Worm (Caenorhabditis elegans): ENCODE data around the gene F55A4.13.

Gene F55A4.13

ce11 chrX:992650-993403 lies 24.5 kb downstream of the F55A4.13 start (continued):
- TF ChIP-seq egl-27 (tag; optimal IDR thresholded peaks at IDR 0.05) (no peak), mdl-1 (tag; optimal IDR thresholded peaks at IDR 0.05) (peak in 1 of 2 experiments; percentile 51), sma-3 (GFP tag; optimal IDR thresholded peaks at IDR 0.05) (no peak), fos-1 (tag; optimal IDR thresholded peaks at IDR 0.05) (no peak), unc-62 (GFP tag; optimal IDR thresholded peaks at IDR 0.05) (no peak), nhr-10 (tag; optimal IDR thresholded peaks at IDR 0.05) (no peak), ztf-1 (GFP tag; conservative IDR thresholded peaks at IDR 0.05) (no peak), C34F6.9 (tag; optimal IDR thresholded peaks at IDR 0.05) (peak; percentile 33), unc-39 (tag; optimal IDR thresholded peaks at IDR 0.05) (peak; percentile 48), nhr-11 (tag; optimal IDR thresholded peaks at IDR 0.05) (no peak), elt-1 (tag; optimal IDR thresholded peaks at IDR 0.05) (no peak), ZK546.5 (tag; optimal IDR thresholded peaks at IDR 0.05) (no peak), dmd-4 (tag; optimal IDR thresholded peaks at IDR 0.05) (no peak), crh-2 (tag; optimal IDR thresholded peaks at IDR 0.05) (peak; percentile 51), mbf-1 (tag; optimal IDR thresholded peaks at IDR 0.05) (no peak), nhr-21 (tag; optimal IDR thresholded peaks at IDR 0.05) (no peak), nhr-12 (tag; optimal IDR thresholded peaks at IDR 0.05) (no peak), ztf-11 (tag; optimal IDR thresholded peaks at IDR 0.05) (peak; percentile 46), sma-9 (GFP tag; optimal IDR thresholded peaks at IDR 0.05) (peak; percentile 75), sma-9 (tag; optimal IDR thresholded peaks at IDR 0.05) (no peak), aly-2 (tag; optimal IDR thresholded peaks at IDR 0.05) (no peak), elt-3 (tag; optimal IDR thresholded peaks at IDR 0.05) (no peak), nhr-237 (tag; optimal IDR thresholded peaks at IDR 0.05) (no peak)

ce11 chrX:991274-991673 lies 26.1 kb downstream of the F55A4.13 start, which contains the start of the genes C09E10.3 and dgk-1:
Gene C09E10.3 (minus strand): TSS chrX:991374.
Gene dgk-1 (minus strand): TSS chrX:991456.
- TF ChIP-seq nhr-237 (tag; optimal IDR thresholded peaks at IDR 0.05), result no peak
- no peak for TF ChIP-seq ama-1 (optimal IDR thresholded peaks at IDR 0.05)
- no peak for TF ChIP-seq crh-2 (tag; optimal IDR thresholded peaks at IDR 0.05)
- TF ChIP-seq alr-1 (tag; optimal IDR thresholded peaks at IDR 0.05), result no peak
- TF ChIP-seq ceh-82 (tag; optimal IDR thresholded peaks at IDR 0.05), result no peak
- no peak for TF ChIP-seq mab-5 (tag; optimal IDR thresholded peaks at IDR 0.05)
- no peak for TF ChIP-seq C34F6.9 (tag; optimal IDR thresholded peaks at IDR 0.05)
- TF ChIP-seq nhr-12 (tag; optimal IDR thresholded peaks at IDR 0.05), result no peak
- no peak for TF ChIP-seq nhr-21 (tag; optimal IDR thresholded peaks at IDR 0.05)
- TF ChIP-seq sma-9 (GFP tag; optimal IDR thresholded peaks at IDR 0.05), result no peak
- TF ChIP-seq sma-9 (tag; optimal IDR thresholded peaks at IDR 0.05), result no peak
- no peak for TF ChIP-seq nhr-77 (tag; optimal IDR thresholded peaks at IDR 0.05)
- no peak for TF ChIP-seq ceh-16 (tag; optimal IDR thresholded peaks at IDR 0.05)
- TF ChIP-seq nhr-129 (tag; optimal IDR thresholded peaks at IDR 0.05), result no peak

- TF ChIP-seq snpc-4 (tag; optimal IDR thresholded peaks at IDR 0.05) (peak; percentile 84), unc-39 (tag; optimal IDR thresholded peaks at IDR 0.05) (no peak), sem-4 (tag; optimal IDR thresholded peaks at IDR 0.05) (no peak), elt-1 (tag; optimal IDR thresholded peaks at IDR 0.05) (no peak)
Measured at ce11 chrX:986463-986862, 30.9 kb downstream of the F55A4.13 start.

ce11 chrX:982598-982997 lies 34.8 kb downstream of the F55A4.13 start:
- TF ChIP-seq lin-13 (GFP tag; optimal IDR thresholded peaks at IDR 0.05), result no peak
- no peak for TF ChIP-seq dmd-4 (tag; optimal IDR thresholded peaks at IDR 0.05)
- no peak for TF ChIP-seq nhr-11 (tag; optimal IDR thresholded peaks at IDR 0.05)
- TF ChIP-seq mdl-1 (tag; optimal IDR thresholded peaks at IDR 0.05), result no peak
- TF ChIP-seq mab-5 (tag; optimal IDR thresholded peaks at IDR 0.05), result no peak
- TF ChIP-seq alr-1 (tag; optimal IDR thresholded peaks at IDR 0.05), result no peak
- TF ChIP-seq ceh-16 (tag; optimal IDR thresholded peaks at IDR 0.05), result no peak
- TF ChIP-seq nhr-12 (tag; optimal IDR thresholded peaks at IDR 0.05), result no peak
- no peak for TF ChIP-seq nhr-21 (tag; optimal IDR thresholded peaks at IDR 0.05)
- TF ChIP-seq sma-3 (GFP tag; optimal IDR thresholded peaks at IDR 0.05), result no peak
- TF ChIP-seq C34F6.9 (tag; optimal IDR thresholded peaks at IDR 0.05), result no peak
- no peak for TF ChIP-seq elt-1 (tag; optimal IDR thresholded peaks at IDR 0.05)
- no peak for TF ChIP-seq ama-1 (optimal IDR thresholded peaks at IDR 0.05)

All from whole organism, L2 larva.